Fruit fly (Drosophila melanogaster) whole organism, embryonic: ENCODE results near the gene CG4301.

Experiments used
- Asciz ChIP-seq: fragments of 200-800 bp; sonication (Bioruptor generic); optimal IDR thresholded peaks from 2 replicates; lab custom pipeline; 2017; ENCODE audit warnings: missing biosample characterization, mild to moderate bottlenecking, missing genetic modification characterization, missing genetic modification reagents
- BtbVII ChIP-seq: fragments of 200-800 bp; sonication (Bioruptor generic); optimal IDR thresholded peaks from 3 replicates; lab custom pipeline; 2017; ENCODE audit warnings: missing biosample characterization, mild to moderate bottlenecking, missing genetic modification characterization
- CG10979 ChIP-seq: fragments of 200-800 bp; sonication (Bioruptor generic); optimal IDR thresholded peaks from 2 replicates; lab custom pipeline; 2018; ENCODE audit warnings: missing biosample characterization, mild to moderate bottlenecking, missing genetic modification characterization, moderate library complexity
- CG11504 ChIP-seq: fragments of 200-800 bp; sonication (Bioruptor generic); optimal IDR thresholded peaks from 3 replicates; lab custom pipeline; 2019; ENCODE audit warnings: missing biosample characterization, mild to moderate bottlenecking, missing genetic modification characterization, moderate library complexity
- CG11695 ChIP-seq: fragments of 200-800 bp; sonication (Bioruptor generic); IDR thresholded peaks from 3 replicates; pipeline ENCODE4 v1.3.6; 2022; ENCODE audit warnings: missing biosample characterization, missing genetic modification characterization
- CG11696 ChIP-seq: fragments of 200-800 bp; sonication (Bioruptor generic); IDR thresholded peaks from 2 replicates; pipeline ENCODE4 v1.3.6; 2022; ENCODE audit warnings: missing biosample characterization, missing genetic modification characterization
- CG11723 ChIP-seq: fragments of 200-800 bp; sonication (Bioruptor generic); optimal IDR thresholded peaks from 2 replicates; lab custom pipeline; 2017; ENCODE audit warnings: missing biosample characterization, mild to moderate bottlenecking, missing genetic modification characterization
- CG12104 ChIP-seq: fragments of 200-800 bp; sonication (Bioruptor generic); optimal IDR thresholded peaks from 3 replicates; lab custom pipeline; 2016; ENCODE audit warnings: missing biosample characterization, missing genetic modification characterization
- CG12391 ChIP-seq: fragments of 200-800 bp; sonication (Bioruptor generic); optimal IDR thresholded peaks from 3 replicates; lab custom pipeline; 2018; ENCODE audit warnings: missing biosample characterization, mild to moderate bottlenecking, missing genetic modification characterization, moderate library complexity
- CG12744 ChIP-seq: fragments of 200-800 bp; sonication (Bioruptor generic); optimal IDR thresholded peaks from 2 replicates; lab custom pipeline; 2016; ENCODE audit warnings: missing biosample characterization, missing genetic modification characterization
- CG13123 ChIP-seq: fragments of 200-800 bp; sonication (Bioruptor generic); optimal IDR thresholded peaks from 2 replicates; lab custom pipeline; 2016; ENCODE audit warnings: missing biosample characterization, missing genetic modification characterization
- CG14710 ChIP-seq: fragments of 200-800 bp; sonication (Bioruptor generic); optimal IDR thresholded peaks from 3 replicates; lab custom pipeline; 2019; ENCODE audit warnings: missing biosample characterization, mild to moderate bottlenecking, missing genetic modification characterization, moderate library complexity
- CG15011 ChIP-seq: fragments of 200-800 bp; sonication (Bioruptor generic); optimal IDR thresholded peaks from 3 replicates; lab custom pipeline; 2018; ENCODE audit warnings: missing biosample characterization, mild to moderate bottlenecking, missing genetic modification characterization
- CG17361 ChIP-seq: fragments of 200-800 bp; sonication (Bioruptor generic); IDR thresholded peaks from 3 replicates; pipeline ENCODE4 v1.3.6; 2022; ENCODE audit warnings: missing biosample characterization, missing genetic modification characterization
- CG17568 ChIP-seq: fragments of 200-800 bp; sonication (Bioruptor generic); optimal IDR thresholded peaks from 2 replicates; lab custom pipeline; 2018; ENCODE audit warnings: missing biosample characterization, mild to moderate bottlenecking, missing genetic modification characterization, moderate library complexity
- CG18599 ChIP-seq: fragments of 200-800 bp; sonication (Bioruptor generic); optimal IDR thresholded peaks from 3 replicates; lab custom pipeline; 2017; ENCODE audit warnings: missing biosample characterization, missing genetic modification characterization, mild to moderate bottlenecking, moderate library complexity, missing genetic modification reagents
- CG18619 ChIP-seq: fragments of 200-800 bp; sonication (Bioruptor generic); optimal IDR thresholded peaks from 3 replicates; lab custom pipeline; 2017; ENCODE audit warnings: missing biosample characterization, mild to moderate bottlenecking, missing genetic modification characterization
- CG2120 ChIP-seq: fragments of 200-800 bp; sonication (Bioruptor generic); optimal IDR thresholded peaks from 3 replicates; lab custom pipeline; 2016; ENCODE audit warnings: missing biosample characterization, missing genetic modification characterization
- CG31224 ChIP-seq: fragments of 200-800 bp; sonication (Bioruptor generic); IDR thresholded peaks from 2 replicates; pipeline ENCODE4 v1.3.6; 2022; ENCODE audit warnings: missing biosample characterization, missing genetic modification characterization
- CG6689 ChIP-seq: fragments of 200-800 bp; sonication (Bioruptor generic); IDR thresholded peaks from 2 replicates; pipeline ENCODE4 v1.3.6; 2022; ENCODE audit warnings: missing biosample characterization, missing genetic modification characterization
- CG6854 ChIP-seq: fragments of 200-800 bp; sonication (Bioruptor generic); optimal IDR thresholded peaks from 3 replicates; lab custom pipeline; 2017; ENCODE audit warnings: missing biosample characterization, mild to moderate bottlenecking, missing genetic modification characterization
- CG8089 ChIP-seq: fragments of 200-800 bp; sonication (Bioruptor generic); optimal IDR thresholded peaks from 3 replicates; lab custom pipeline; 2016; ENCODE audit warnings: missing biosample characterization, missing genetic modification characterization
- CG8281 ChIP-seq: fragments of 200-800 bp; sonication (Bioruptor generic); optimal IDR thresholded peaks from 2 replicates; lab custom pipeline; 2018; ENCODE audit warnings: missing biosample characterization, mild to moderate bottlenecking, missing genetic modification characterization, moderate library complexity
- CG9932 ChIP-seq: fragments of 200-800 bp; sonication (Bioruptor generic); IDR thresholded peaks from 2 replicates; pipeline ENCODE4 v1.3.6; 2022; ENCODE audit warnings: missing biosample characterization, missing genetic modification characterization
- CHES-1-like ChIP-seq: fragments of 200-800 bp; sonication (Bioruptor generic); optimal IDR thresholded peaks from 2 replicates; lab custom pipeline; 2016; ENCODE audit warnings: missing biosample characterization, missing genetic modification characterization
- D ChIP-seq, 2 experiments: fragments of 200-800 bp in 1 of 2; fragments of >200 bp in 1 of 2; sonication (Bioruptor generic) in 1 of 2; optimal IDR thresholded peaks; 2 replicates in 1 of 2; 3 replicates in 1 of 2; lab custom pipeline; 2017; ENCODE audit warnings: mild to moderate bottlenecking in 1 of 2, missing biosample characterization in 1 of 2, missing genetic modification characterization in 1 of 2, missing genetic modification reagents in 1 of 2
- E2f1 ChIP-seq: fragments of 200-800 bp; sonication (Bioruptor generic); IDR thresholded peaks from 2 replicates; pipeline ENCODE4 v1.3.6; 2022; ENCODE audit warnings: missing biosample characterization, missing genetic modification characterization
- Eip74EF ChIP-seq, 2 experiments: fragments of 200-800 bp in 1 of 2; fragments of >200 bp in 1 of 2; sonication (Bioruptor generic) in 1 of 2; optimal IDR thresholded peaks; 2 replicates each; lab custom pipeline; 2017 to 2019; ENCODE audit warnings: missing biosample characterization in 2 of 2, missing genetic modification characterization in 2 of 2, mild to moderate bottlenecking in 1 of 2, moderate library complexity in 1 of 2
- Fer2 ChIP-seq: fragments of 200-800 bp; sonication (Bioruptor generic); optimal IDR thresholded peaks from 2 replicates; lab custom pipeline; 2018; ENCODE audit warnings: missing biosample characterization, mild to moderate bottlenecking, missing genetic modification characterization, moderate library complexity
- HHEX ChIP-seq: fragments of 200-800 bp; sonication (Bioruptor generic); optimal IDR thresholded peaks from 3 replicates; lab custom pipeline; 2017; ENCODE audit warnings: missing biosample characterization, mild to moderate bottlenecking, missing genetic modification characterization, missing genetic modification reagents
- Hsf ChIP-seq: fragments of 200-800 bp; sonication (Bioruptor generic); optimal IDR thresholded peaks from 3 replicates; lab custom pipeline; 2016; ENCODE audit warnings: missing biosample characterization, missing genetic modification characterization
- Max ChIP-seq: fragments of 200-800 bp; sonication (Bioruptor generic); optimal IDR thresholded peaks from 2 replicates; lab custom pipeline; 2016; ENCODE audit warnings: missing biosample characterization, mild to moderate bottlenecking, missing genetic modification characterization
- Oli ChIP-seq: fragments of 200-800 bp; sonication (Bioruptor generic); optimal IDR thresholded peaks from 2 replicates; lab custom pipeline; 2018; ENCODE audit warnings: missing biosample characterization, mild to moderate bottlenecking, missing genetic modification characterization, moderate library complexity
- Rfx ChIP-seq: fragments of 200-800 bp; sonication (Bioruptor generic); IDR thresholded peaks from 2 replicates; pipeline ENCODE4 v1.3.6; 2022; ENCODE audit warnings: missing biosample characterization, missing genetic modification characterization
- Sox102F ChIP-seq: fragments of 200-800 bp; sonication (Bioruptor generic); optimal IDR thresholded peaks from 2 replicates; lab custom pipeline; 2018; ENCODE audit warnings: missing biosample characterization, mild to moderate bottlenecking, missing genetic modification characterization, moderate library complexity
- Trl ChIP-seq, 3 experiments: fragments of >200 bp in 2 of 3; fragments of 200-800 bp in 1 of 3; sonication (Bioruptor generic) in 1 of 3; optimal IDR thresholded peaks; 2 replicates in 1 of 3; 3 replicates in 2 of 3; lab custom pipeline; 2016 to 2017; ENCODE audit warnings: missing biosample characterization in 1 of 3, missing genetic modification characterization in 1 of 3
- chm ChIP-seq: fragments of 200-800 bp; sonication (Bioruptor generic); IDR thresholded peaks from 2 replicates; pipeline ENCODE4 v1.3.6; 2022; ENCODE audit warnings: missing biosample characterization, missing genetic modification characterization
- danr ChIP-seq: fragments of 200-800 bp; sonication (Bioruptor generic); IDR thresholded peaks from 2 replicates; pipeline ENCODE4 v1.3.6; 2022; ENCODE audit warnings: missing biosample characterization, missing genetic modification characterization
- dm ChIP-seq: fragments of 200-800 bp; sonication (Bioruptor generic); optimal IDR thresholded peaks from 3 replicates; lab custom pipeline; 2016; ENCODE audit warnings: missing biosample characterization, missing genetic modification characterization
- dmrt11E ChIP-seq: fragments of 200-800 bp; sonication (Bioruptor generic); optimal IDR thresholded peaks from 3 replicates; lab custom pipeline; 2018; ENCODE audit warnings: missing biosample characterization, mild to moderate bottlenecking, missing genetic modification characterization, moderate library complexity
- dpn ChIP-seq, 2 experiments: fragments of 200-800 bp; sonication (Bioruptor generic); optimal IDR thresholded peaks; 3 replicates each; lab custom pipeline; 2016; ENCODE audit warnings: missing biosample characterization in 2 of 2, missing genetic modification characterization in 2 of 2
- fd96Cb ChIP-seq: fragments of 200-800 bp; sonication (Bioruptor generic); optimal IDR thresholded peaks from 2 replicates; lab custom pipeline; 2018; ENCODE audit warnings: missing biosample characterization, mild to moderate bottlenecking, missing genetic modification characterization, moderate library complexity
- nmo ChIP-seq: fragments of 200-800 bp; sonication (Bioruptor generic); optimal IDR thresholded peaks from 2 replicates; lab custom pipeline; 2018; ENCODE audit warnings: missing biosample characterization, mild to moderate bottlenecking, missing genetic modification characterization, moderate library complexity
- pan ChIP-seq, 4 experiments: fragments of >200 bp in 3 of 4; fragments of 200-800 bp in 1 of 4; sonication (Bioruptor generic) in 1 of 4; optimal IDR thresholded peaks in 3 of 4; IDR thresholded peaks in 1 of 4; 2 replicates each; pipeline versions ENCODE4 v1.3.6 to Lab custom; 2017 to 2022; ENCODE audit warnings: missing biosample characterization in 2 of 4, missing genetic modification characterization in 2 of 4, mixed read lengths in 1 of 4
- phol ChIP-seq: fragments of 200-800 bp; sonication (Bioruptor generic); optimal IDR thresholded peaks from 3 replicates; lab custom pipeline; 2018; ENCODE audit warnings: missing biosample characterization, mild to moderate bottlenecking, missing genetic modification characterization, moderate library complexity
- sens ChIP-seq: fragments of 200-800 bp; sonication (Bioruptor generic); peaks from one replicate; lab custom pipeline; 2016; ENCODE audit warnings: missing biosample characterization, missing genetic modification characterization
- sim ChIP-seq: fragments of 200-800 bp; sonication (Bioruptor generic); IDR thresholded peaks from 2 replicates; pipeline ENCODE4 v1.3.6; 2022; ENCODE audit warnings: missing biosample characterization, missing genetic modification characterization
- trem ChIP-seq: fragments of 200-800 bp; optimal IDR thresholded peaks from 3 replicates; lab custom pipeline; 2019; ENCODE audit warnings: missing biosample characterization, mild to moderate bottlenecking, missing genetic modification characterization, moderate library complexity

The CG4301 gene

dm6 chrX:16385942-16386392, 19.3 kb upstream of the CG4301 start (continued):
- TF ChIP-seq CG10979 (tag; lab: Kevin White, UChicago), result peak; percentile 5
- peak; percentile 7 for TF ChIP-seq CG11723
- peak; percentile 53 for TF ChIP-seq CG11504
- TF ChIP-seq Sox102F (GFP tag; lab: Kevin White, UChicago), result peak; percentile 21
- TF ChIP-seq Asciz (GFP tag; lab: Kevin White, UChicago), result peak; percentile 20
- no peak for TF ChIP-seq Fer2 (tag; lab: Kevin White, UChicago)
- 0 out of 2 replicates have a peak, but pooled peaks have one; percentile 17 for TF ChIP-seq E2f1
- TF ChIP-seq Oli (tag; lab: Kevin White, UChicago), result peak; percentile 39
- TF ChIP-seq Hsf, result no peak
- TF ChIP-seq CG12391 (tag; lab: Kevin White, UChicago), result peak; percentile 55
- TF ChIP-seq Eip74EF (GFP tag; optimal IDR thresholded peaks at IDR 0.05; lab: Kevin White, UChicago), result peak in 1 of 2 experiments; percentile 37
- peak; percentile 45 for TF ChIP-seq CG15011 (GFP tag; lab: Kevin White, UChicago)
- peak; percentile 7 for TF ChIP-seq Max
- TF ChIP-seq CG6854 (GFP tag; lab: Kevin White, UChicago), result peak; percentile 25
- TF ChIP-seq chm, result no peak
- peak; percentile 10 for TF ChIP-seq trem (tag; lab: Kevin White, UChicago)
- TF ChIP-seq HHEX (GFP tag; lab: Kevin White, UChicago), result peak; percentile 32
- TF ChIP-seq dpn (GFP tag; optimal IDR thresholded peaks at IDR 0.05; lab: Kevin White, UChicago), result peak; percentile 2 to 39
- TF ChIP-seq CG11695 (GFP tag; lab: Robert Waterston, UW), result 0 out of 3 replicates have a peak, but pooled peaks have one; percentile 31
- no peak for TF ChIP-seq pan (optimal IDR thresholded peaks at IDR 0.05; lab: Kevin White, UChicago)
- TF ChIP-seq pan (GFP tag; optimal IDR thresholded peaks at IDR 0.05 in 1 of 2, IDR thresholded peaks at IDR 0.05 in 1 of 2), result no peak
- no peak for TF ChIP-seq CG8281 (tag; lab: Kevin White, UChicago)
- TF ChIP-seq CG9932 (GFP tag; lab: Robert Waterston, UW), result peak; percentile 50
- TF ChIP-seq CG14710, result peak; percentile 3
- no peak for TF ChIP-seq CG17568 (GFP tag; lab: Kevin White, UChicago)
- peak; percentile 2 for TF ChIP-seq fd96Cb (tag; lab: Kevin White, UChicago)
- 0 out of 2 replicates have a peak, but pooled peaks have one; percentile 17 for TF ChIP-seq sim (GFP tag; lab: Robert Waterston, UW)
- no peak for TF ChIP-seq dmrt11E (tag; lab: Kevin White, UChicago)
- TF ChIP-seq CG31224, result 0 out of 2 replicates have a peak, but pooled peaks have one; percentile 10
- peak; percentile 81 for TF ChIP-seq CG11696 (GFP tag; lab: Robert Waterston, UW)
- TF ChIP-seq BtbVII (GFP tag; lab: Kevin White, UChicago), result peak; percentile 14
- TF ChIP-seq Rfx (GFP tag; lab: Robert Waterston, UW), result peak; percentile 19; the same call in 1 of the 2 replicates
- no peak for TF ChIP-seq CG8089
- TF ChIP-seq CG2120 (GFP tag; lab: Kevin White, UChicago), result peak; percentile 63
- peak; percentile 36 for TF ChIP-seq phol (tag; lab: Kevin White, UChicago)
- TF ChIP-seq D (optimal IDR thresholded peaks at IDR 0.05; lab: Kevin White, UChicago), result no peak
- peak; percentile 18 for TF ChIP-seq D (GFP tag; optimal IDR thresholded peaks at IDR 0.05; lab: Kevin White, UChicago)
- TF ChIP-seq danr, result no peak
- TF ChIP-seq CG12104 (GFP tag; lab: Kevin White, UChicago), result peak; percentile 38
- TF ChIP-seq CG17361 (GFP tag; lab: Robert Waterston, UW), result peak; percentile 52; the same call in 1 of the 3 replicates
- no peak for TF ChIP-seq Trl (optimal IDR thresholded peaks at IDR 0.05; lab: Kevin White, UChicago)
- TF ChIP-seq Trl (GFP tag; optimal IDR thresholded peaks at IDR 0.05; lab: Kevin White, UChicago), result peak; percentile 11
- TF ChIP-seq nmo, result peak; percentile 9
- peak; percentile 17; the same call in 1 of the 2 replicates for TF ChIP-seq CG6689
- peak; percentile 73 for TF ChIP-seq CG18599 (GFP tag; lab: Kevin White, UChicago)
- TF ChIP-seq CG13123 (GFP tag; lab: Kevin White, UChicago), result no peak
- TF ChIP-seq sens (GFP tag; lab: Kevin White, UChicago), result peak; percentile 71
- TF ChIP-seq CG12744 (GFP tag; lab: Kevin White, UChicago), result peak; percentile 14
- peak; percentile 3 for TF ChIP-seq dm (GFP tag; lab: Kevin White, UChicago)
- TF ChIP-seq CHES-1-like (GFP tag; lab: Kevin White, UChicago), result peak; percentile 26
- TF ChIP-seq CG18619 (GFP tag; lab: Kevin White, UChicago), result peak; percentile 43
